Worm (Caenorhabditis elegans) whole organism, L3 larva: ENCODE measurements around the gene ncx-2.

Source experiments
- ceh-28 ChIP-seq: fragments of 150-350 bp; optimal IDR thresholded peaks from 2 replicates; lab custom pipeline; 2014; ENCODE audit warnings: missing biosample characterization, missing genetic modification reagents, missing genetic modification characterization
- ceh-82 ChIP-seq: fragments of 150-350 bp; optimal IDR thresholded peaks from 2 replicates; lab custom pipeline; 2014; ENCODE audit warnings: missing biosample characterization, missing genetic modification characterization
- nhr-11 ChIP-seq: fragments of 150-350 bp; optimal IDR thresholded peaks from 2 replicates; lab custom pipeline; 2014; ENCODE audit warnings: missing biosample characterization, missing genetic modification characterization
- nhr-23 ChIP-seq: fragments of 150-350 bp; optimal IDR thresholded peaks from 2 replicates; lab custom pipeline; 2014; ENCODE audit warnings: missing biosample characterization, missing genetic modification reagents, missing genetic modification characterization
- pha-4 ChIP-seq: fragments of 150-350 bp; optimal IDR thresholded peaks from 2 replicates; lab custom pipeline; 2014; ENCODE audit warnings: missing biosample characterization, missing genetic modification reagents, missing genetic modification characterization
- pqm-1 ChIP-seq: fragments of 150-350 bp; optimal IDR thresholded peaks from 2 replicates; lab custom pipeline; 2017; ENCODE audit warnings: missing biosample characterization, missing genetic modification characterization, inconsistent platforms
- snpc-4 ChIP-seq: fragments of 150-350 bp; optimal IDR thresholded peaks from 2 replicates; lab custom pipeline; 2014; ENCODE audit warnings: missing biosample characterization, missing genetic modification characterization
- tbx-2 ChIP-seq: sonication (generic microtip); optimal IDR thresholded peaks from 2 replicates; lab custom pipeline; 2016; ENCODE audit warnings: mild to moderate bottlenecking, missing genetic modification characterization, missing compliant biosample characterization
- ztf-4 ChIP-seq: fragments of 150-350 bp; optimal IDR thresholded peaks from 2 replicates; lab custom pipeline; 2014; ENCODE audit warnings: missing biosample characterization, missing genetic modification characterization

DNA sequence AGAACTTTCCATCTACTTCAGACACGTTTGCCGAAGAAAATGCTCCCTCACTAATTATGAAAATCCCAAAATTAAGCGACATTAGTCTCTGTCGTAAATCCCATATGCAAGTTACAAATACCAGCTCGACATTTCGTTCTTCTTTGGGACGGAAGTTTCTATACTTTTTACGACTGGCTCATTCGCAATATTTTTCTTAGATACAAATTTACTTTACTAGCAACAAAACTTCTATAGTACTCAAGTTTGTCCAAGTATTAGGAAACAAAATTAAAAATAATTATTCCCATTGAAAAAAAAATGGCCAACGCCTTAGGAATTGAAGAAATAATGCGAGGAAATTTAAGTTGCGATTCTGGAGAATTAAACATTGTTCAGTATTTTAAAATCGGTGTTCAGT lies 27.5 kb downstream of the ncx-2 start, which contains the start of gene srg-26:
- TF ChIP-seq nhr-11 (tag; lab: Kevin White, UChicago) (no peak), snpc-4 (no peak), pha-4 (tag; lab: Kevin White, UChicago) (no peak), nhr-23 (no peak), ceh-82 (tag; lab: Kevin White, UChicago) (no peak), tbx-2 (tag; lab: Kevin White, UChicago) (no peak), ceh-28 (tag; lab: Kevin White, UChicago) (no peak), ztf-4 (no peak), pqm-1 (no peak)
